Worm (Caenorhabditis elegans): Measurements from ENCODE around the gene glt-4.

ce11 chrX:6445239-6445638 lies 42.0 kb downstream of the glt-4 start:
- no peak for TF ChIP-seq blmp-1 (tag; optimal IDR thresholded peaks at IDR 0.05)
- no peak for TF ChIP-seq aly-2 (tag; optimal IDR thresholded peaks at IDR 0.05)
- TF ChIP-seq elt-3 (tag; optimal IDR thresholded peaks at IDR 0.05): no peak
- no peak for TF ChIP-seq nhr-28 (tag; optimal IDR thresholded peaks at IDR 0.05)
- no peak for TF ChIP-seq nhr-76 (tag; optimal IDR thresholded peaks at IDR 0.05)

Measured in whole organism, L1 larva.